Fruit fly (Drosophila melanogaster): Measurements from ENCODE around the gene Arpc3B.
A peak's percentile ranks its signal among the peaks of the same experiment; 100 is the strongest.

Arpc3B gene

DNA sequence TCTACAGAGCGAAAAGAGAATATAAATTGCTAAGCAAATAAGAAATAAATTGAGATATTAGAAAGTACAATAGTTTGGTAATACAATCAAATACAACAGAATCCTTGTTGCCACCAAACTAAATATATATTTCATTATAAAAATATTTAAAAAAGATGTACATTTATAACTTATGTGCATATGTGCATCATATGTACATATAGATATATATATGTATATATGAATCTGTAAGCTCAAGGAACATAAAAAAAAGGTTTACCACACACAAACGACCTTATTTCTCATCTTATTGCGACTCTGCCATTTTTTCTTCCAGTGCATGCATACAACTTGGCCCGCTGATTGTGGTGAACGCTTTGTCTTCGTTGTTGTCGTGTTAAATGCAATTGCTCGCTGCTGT lies 7.7 kb upstream of the Arpc3B start:
- TF ChIP-seq CG17801 (GFP tag; optimal IDR thresholded peaks at IDR 0.05; ENCODE audit: partially characterized antibody) = peak; percentile 64

DNA sequence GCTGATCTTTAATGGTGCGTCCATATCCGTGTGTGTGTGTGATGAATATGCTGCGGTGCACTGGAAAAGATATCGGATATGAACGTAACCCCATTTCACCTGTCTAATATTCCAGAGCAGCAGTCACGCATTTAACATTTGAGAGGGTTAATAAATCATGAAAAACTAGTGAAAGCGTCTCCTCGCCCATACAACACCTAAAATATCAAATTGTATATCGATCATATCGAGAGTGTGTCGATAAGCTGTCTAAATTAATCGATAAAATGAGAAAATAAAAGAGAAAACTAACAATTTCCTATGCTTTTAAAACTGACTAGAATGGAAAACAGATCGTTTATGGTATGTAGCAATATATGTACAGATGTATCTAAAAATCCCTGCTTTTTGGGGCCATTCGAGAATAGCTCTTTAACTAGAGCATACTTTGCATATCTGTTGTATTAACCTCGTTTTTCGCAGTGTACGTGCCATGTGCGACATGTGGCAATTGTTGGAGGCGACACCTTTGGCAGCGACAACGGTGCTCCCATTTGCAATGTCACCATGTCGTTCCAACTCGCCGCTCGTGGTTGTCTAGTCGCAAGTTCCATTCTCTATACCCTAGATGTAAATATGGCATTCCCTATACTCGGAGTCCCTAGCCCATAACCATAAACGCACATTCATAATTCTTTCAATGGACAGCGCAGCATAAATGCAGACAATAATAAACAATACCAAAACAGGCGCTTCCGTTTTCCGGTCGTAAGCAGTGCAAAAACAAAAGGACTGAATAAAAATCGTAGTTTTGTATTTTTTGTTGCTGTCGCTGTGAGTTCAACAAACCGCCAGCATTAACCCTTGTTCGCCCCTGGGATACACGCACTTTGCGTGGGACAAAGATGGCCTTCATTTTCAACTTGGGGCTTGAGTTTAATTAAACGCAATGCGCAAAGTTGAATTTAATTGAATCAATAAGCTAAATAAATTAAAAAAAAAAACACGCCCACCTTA lies 6.6 kb upstream of the Arpc3B start:
- no peak for TF ChIP-seq CG17801 (GFP tag; optimal IDR thresholded peaks at IDR 0.05; ENCODE audit: partially characterized antibody)

DNA sequence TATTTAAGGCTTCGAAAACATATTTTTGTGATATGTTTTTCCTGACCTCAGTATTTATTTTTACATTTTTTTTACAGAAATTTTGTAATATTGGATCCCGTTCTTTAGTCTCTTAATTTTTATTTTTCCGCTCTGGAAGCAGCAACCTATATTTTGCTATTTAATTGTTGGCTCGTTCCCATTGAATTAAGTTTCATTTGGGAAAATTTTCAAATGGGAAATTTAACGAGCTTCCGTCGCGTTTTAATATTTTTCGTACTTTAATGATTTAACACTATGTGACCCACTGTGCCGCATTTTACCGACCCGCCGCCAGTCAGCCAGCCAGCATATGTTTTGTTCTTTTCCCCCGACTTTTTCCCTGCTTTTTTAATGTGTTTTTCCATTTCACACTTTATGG lies 5.6 kb upstream of the Arpc3B start:
- no peak for TF ChIP-seq CG17801 (GFP tag; optimal IDR thresholded peaks at IDR 0.05; ENCODE audit: partially characterized antibody)

DNA sequence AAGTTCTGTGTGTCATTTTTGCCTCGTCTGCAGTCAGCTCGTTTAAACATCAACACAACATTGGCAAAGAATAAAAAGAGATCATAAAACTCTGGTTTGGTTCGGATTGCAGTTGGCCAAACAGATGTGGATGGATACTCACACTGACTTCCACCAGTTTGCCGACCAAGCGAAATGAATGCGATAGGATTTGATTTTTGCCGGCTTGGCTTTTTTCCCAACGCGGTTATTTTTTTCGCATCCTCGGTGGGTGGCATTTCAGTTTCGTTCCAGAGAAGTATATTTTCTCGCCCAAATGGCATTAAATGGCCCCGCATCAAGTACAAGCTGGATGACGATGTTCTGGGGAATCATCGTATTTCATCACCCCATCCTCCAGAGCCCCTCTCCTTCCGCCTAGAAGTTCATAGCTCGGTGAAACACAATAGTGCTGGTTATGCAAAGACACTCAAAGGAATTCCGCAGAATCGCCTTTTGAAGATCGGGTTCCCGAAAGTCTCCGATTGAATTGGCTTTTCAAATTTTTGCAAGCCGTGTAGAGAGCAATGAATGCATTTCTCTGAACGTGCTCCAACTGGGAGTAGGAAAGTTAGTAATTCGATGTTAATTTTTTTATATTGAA lies 5.0 kb upstream of the Arpc3B start:
- TF ChIP-seq CG17801 (GFP tag; optimal IDR thresholded peaks at IDR 0.05; ENCODE audit: partially characterized antibody) = no peak

DNA sequence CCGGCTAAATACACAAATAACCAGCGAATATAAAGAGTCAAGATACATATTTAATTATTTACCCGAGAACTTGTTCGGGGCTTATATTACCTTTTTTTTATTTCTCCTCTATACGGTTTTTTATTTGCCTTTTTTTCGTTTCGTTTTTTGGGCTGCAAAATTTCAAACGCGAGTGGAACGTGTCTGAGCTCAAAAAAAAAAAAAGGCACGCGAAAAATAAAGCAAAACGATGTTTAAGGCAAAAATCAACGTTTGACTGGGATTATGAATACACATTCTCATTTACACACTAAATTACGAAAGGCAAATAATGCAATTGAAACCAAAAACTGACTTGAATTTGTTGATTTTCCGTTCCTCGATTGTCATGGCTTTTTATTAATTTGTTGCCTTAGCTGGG lies 4.0 kb upstream of the Arpc3B start:
- TF ChIP-seq CG17801 (GFP tag; optimal IDR thresholded peaks at IDR 0.05; ENCODE audit: partially characterized antibody) = no peak

DNA sequence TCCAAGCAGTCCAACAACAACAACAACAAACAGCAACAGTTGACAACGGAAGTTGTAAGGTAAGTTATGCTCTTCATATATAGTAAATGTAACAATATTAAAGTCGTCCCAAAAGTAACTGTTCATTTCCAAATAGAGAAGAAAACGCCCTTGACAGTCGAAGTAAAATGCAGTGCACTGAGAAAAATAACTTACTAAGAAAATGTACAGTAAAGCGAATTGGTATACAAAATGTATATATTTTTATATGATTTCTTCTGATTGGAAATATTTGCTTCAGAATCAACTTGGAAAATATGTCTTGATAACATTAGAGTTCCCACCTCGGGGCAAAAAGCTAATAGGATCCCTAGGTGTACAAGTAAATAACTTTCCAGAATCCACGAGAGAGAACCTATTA lies 2.3 kb upstream of the Arpc3B start:
- TF ChIP-seq CG17801 (GFP tag; optimal IDR thresholded peaks at IDR 0.05; ENCODE audit: partially characterized antibody) = no peak

DNA sequence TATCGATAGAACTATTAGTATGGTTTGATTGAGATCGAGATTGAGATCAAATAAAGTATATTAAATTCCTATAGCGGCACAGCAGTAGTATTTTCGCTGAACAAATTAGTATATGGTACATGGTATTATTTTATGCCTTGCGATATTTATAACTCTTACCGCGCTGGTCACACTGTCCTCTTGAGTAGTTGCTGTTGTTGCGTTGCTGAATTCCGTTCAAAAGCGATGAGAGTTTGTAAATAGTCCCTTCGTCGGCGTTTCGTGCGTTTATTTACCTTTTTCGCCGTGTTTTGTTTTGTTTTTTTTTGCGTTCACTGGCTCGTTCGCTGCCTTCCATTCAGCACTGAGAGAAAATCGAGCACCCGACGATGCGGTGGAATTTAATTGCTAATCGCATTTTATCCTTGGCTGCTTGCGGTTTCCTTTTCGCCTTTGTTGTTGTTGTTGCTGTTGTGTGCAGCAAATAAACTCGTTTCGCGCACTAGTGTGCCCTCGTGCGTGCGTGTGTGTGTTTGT lies 1.8 kb upstream of the Arpc3B start, which contains the start of gene CG5004:
TSS of gene CG5004 (plus strand) at position 182 of the 516 bp plus-strand sequence.
- TF ChIP-seq CG17801 (GFP tag; optimal IDR thresholded peaks at IDR 0.05; ENCODE audit: partially characterized antibody) = no peak

DNA sequence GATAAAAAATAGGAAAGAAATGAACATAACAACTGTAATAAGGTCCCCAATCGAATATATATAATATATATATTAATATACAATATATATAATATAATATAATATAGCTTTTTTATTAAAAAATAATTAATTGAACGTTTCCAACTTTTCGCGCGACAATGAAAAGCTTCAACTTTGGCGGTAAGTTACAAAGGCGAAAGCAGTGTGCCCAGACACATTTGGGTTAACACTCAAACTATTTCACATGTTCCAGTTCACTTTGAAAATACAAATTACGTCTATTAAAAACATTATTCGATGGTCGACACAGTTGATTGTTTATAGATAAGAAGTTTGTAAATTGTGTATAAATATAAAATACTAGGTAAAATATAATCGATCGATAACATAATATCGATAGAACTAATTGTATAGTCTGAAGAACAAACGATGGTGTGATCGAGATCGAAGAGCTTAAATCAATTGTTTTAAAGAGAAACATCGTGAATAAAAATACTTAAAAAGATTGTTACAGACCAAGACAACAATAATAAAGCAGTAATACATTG lies 575 bp upstream of the Arpc3B start:
- TF ChIP-seq CG17801 (GFP tag; optimal IDR thresholded peaks at IDR 0.05; ENCODE audit: partially characterized antibody) = no peak

DNA sequence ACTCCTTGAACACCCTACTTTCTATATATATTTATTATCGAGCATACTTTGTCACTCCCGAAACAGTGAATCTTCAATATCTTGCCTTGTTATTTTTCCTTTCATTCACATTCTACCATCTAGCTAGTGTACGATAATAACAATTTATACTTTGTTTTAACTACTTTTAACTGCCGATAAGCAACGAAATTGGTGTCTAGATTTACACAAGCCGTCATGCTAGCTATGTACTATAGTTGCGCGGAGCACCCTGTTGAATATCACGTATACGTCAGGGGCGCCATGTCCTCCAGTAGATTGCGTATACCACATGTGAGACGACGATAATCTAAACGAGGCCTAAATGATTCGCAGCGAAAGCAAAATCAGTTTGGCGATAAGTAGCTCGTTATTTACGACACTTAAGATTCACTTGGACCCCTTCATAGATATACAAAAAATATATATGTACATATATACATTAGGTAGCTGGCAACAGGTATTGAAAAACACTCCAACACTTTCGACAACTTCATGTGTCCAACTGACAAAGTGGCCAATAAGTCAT lies 11.7 kb downstream of the Arpc3B start:
- TF ChIP-seq CG17801 (GFP tag; optimal IDR thresholded peaks at IDR 0.05; ENCODE audit: partially characterized antibody) = no peak

DNA sequence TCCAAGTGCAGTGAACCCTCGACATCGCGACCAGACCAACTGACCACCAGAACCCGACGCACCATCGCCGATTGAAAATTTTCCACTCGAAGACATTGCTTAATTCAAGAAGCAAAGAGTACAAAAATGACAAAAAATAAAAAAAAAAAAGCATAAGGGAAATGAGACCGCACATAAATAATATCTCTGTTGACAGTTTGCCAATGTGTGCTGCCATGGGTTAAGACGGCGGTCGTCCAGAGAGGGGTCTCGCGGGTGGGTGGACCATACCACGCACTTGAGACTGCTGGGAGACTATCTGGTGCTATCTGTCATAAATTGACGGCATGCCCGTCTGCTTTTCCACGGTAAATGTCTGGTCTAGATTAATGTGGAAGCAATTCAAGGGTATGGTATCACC lies 12.2 kb downstream of the Arpc3B start:
- no peak for TF ChIP-seq CG17801 (GFP tag; optimal IDR thresholded peaks at IDR 0.05; ENCODE audit: partially characterized antibody)

DNA sequence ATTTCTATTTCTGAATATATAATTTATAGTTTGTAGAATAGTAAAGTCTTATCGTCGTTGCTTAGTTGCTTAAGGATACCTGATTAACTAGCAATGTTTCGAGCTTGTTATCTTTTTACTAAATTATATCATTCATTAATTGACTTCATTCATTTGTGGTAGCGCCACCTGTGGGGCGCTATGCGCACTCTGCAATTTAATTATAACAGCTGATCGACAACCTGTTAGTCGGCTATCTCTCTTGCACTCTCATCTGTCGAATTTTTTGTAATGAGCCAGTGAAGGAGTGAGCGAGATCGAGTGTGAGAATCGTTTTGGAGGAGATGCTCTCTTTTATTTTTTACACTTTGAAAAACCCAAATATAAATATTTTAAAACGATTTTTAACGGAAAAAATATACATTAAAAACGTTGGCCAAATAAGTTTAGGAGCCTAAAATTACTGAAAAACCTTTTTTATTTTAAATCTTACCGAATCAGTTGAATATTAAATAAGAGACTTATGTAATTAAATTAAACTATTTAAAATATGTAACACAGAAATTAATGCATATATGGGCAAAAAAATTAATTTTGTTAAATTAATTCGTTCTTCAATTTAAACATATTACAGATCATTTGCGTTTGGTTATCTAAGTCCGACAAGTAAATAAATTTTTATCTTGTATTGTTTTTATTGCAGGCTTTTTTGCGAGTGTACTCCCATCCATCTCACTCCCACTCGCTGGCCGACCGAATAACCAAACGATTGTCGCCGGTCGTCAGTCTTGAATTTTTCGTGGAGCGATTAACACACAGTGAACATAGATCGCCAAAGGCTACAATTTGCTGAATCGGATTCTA lies 14.4 kb downstream of the Arpc3B start, which contains the start of the genes CG16700 and CG4991:
TSS of gene CG16700 (plus strand) at position 793 of the 843 bp plus-strand sequence.
TSS of gene CG4991 (plus strand) at position 793 of the 843 bp plus-strand sequence.
- peak; percentile 45 for TF ChIP-seq CG17801 (GFP tag; optimal IDR thresholded peaks at IDR 0.05; ENCODE audit: partially characterized antibody)

DNA sequence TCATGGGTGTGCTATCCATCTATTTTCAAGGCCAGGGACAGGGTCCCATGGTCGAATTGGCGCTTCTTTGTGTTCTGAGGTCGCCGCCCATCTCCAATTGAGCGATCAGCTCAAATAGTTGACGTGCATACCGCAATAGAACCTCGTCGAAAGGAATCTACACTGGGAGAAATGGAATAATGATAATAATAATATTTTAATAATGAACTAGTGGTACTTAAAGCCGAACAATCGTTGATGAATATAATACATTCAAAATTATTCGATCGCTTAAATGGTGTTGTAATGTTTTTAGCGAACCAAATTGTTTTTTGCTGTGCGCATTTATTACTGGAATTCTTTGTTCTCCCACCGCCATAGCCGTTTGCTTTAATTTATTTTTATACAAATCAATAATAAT lies 15.1 kb downstream of the Arpc3B start:
- no peak for TF ChIP-seq CG17801 (GFP tag; optimal IDR thresholded peaks at IDR 0.05; ENCODE audit: partially characterized antibody)

DNA sequence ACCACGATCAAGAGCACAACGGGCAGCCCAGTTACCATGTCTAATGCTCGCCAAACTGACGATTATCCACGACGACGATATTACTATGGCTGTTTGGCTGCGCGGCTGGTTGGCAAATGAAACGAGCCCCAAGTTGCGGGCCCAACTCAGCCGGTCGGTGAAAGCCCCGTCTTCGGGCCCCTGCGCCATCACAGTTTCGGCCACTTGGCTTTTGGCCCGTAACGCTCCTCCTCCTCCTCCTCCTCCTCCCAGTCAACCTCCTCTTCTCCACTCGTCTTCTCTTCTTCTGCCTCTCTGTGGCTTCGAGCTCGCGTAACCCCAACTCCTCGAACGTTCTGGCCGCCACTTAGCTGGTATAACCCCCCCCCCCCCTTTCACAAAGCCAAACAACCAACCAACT lies 18.1 kb downstream of the Arpc3B start, which contains the start of gene CG8945:
TSS of gene CG8945 (minus strand) at position 101 of the 400 bp plus-strand sequence.
- TF ChIP-seq CG17801 (GFP tag; optimal IDR thresholded peaks at IDR 0.05; ENCODE audit: partially characterized antibody) = no peak

DNA sequence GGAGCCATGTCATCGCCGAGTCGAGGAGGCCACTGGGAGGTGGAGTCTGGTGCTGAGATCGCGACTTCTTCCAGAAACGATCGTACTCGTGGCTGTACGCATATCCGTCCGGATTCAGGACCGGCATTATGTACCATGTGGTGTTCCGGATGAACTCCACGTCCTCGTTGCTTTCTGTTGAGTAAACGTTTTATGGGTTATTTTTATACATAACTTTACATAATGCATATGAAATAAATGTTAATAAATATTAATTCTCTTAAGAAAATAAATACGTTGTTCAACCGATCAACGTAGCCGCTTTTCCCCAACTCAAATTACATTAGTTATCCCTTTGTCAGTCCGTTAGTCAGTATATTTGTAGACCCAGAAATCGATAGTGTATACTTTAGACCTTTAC lies 24.5 kb downstream of the Arpc3B start, which contains the start of gene CG4955:
TSS of gene CG4955 (plus strand) at position 301 of the 400 bp plus-strand sequence.
- no peak for TF ChIP-seq CG17801 (GFP tag; optimal IDR thresholded peaks at IDR 0.05; ENCODE audit: partially characterized antibody)

Data from ovary, adult (tissue).